Fruit fly (Drosophila melanogaster): ENCODE data around the gene CG16904.

- TF ChIP-seq psq (optimal IDR thresholded peaks at IDR 0.05) (no peak), CG8478 (optimal IDR thresholded peaks at IDR 0.05) (no peak), pan (optimal IDR thresholded peaks at IDR 0.05) (no peak), usp (GFP tag; optimal IDR thresholded peaks at IDR 0.05) (no peak), Dll (optimal IDR thresholded peaks at IDR 0.05) (no peak), EcR (GFP tag; optimal IDR thresholded peaks at IDR 0.05) (no peak)
Measured at dm6 chr3R:9768884-9769283, 47.9 kb downstream of the CG16904 start, which contains the start of gene MED6.

Measured in whole organism.